Worm (Caenorhabditis elegans) whole organism, mixed stage, embryonic: ENCODE data around the gene W04G3.13.

Experiments
- M03D4.4 ChIP-seq: sonication (generic microtip); optimal IDR thresholded peaks from 2 replicates; lab custom pipeline; 2017; ENCODE audit warnings: mild to moderate bottlenecking, missing genetic modification characterization, missing compliant biosample characterization
- bed-3 ChIP-seq: fragments of 200-800 bp; sonication (Bioruptor generic); optimal IDR thresholded peaks from 3 replicates; lab custom pipeline; 2018; ENCODE audit warnings: mild to moderate bottlenecking, missing genetic modification characterization, moderate library complexity, missing compliant biosample characterization
- blmp-1 ChIP-seq: fragments of 150-350 bp; optimal IDR thresholded peaks from 2 replicates; lab custom pipeline; 2014; ENCODE audit warnings: missing biosample characterization, missing genetic modification characterization
- ceh-39 ChIP-seq: fragments of 150-350 bp; optimal IDR thresholded peaks from 2 replicates; lab custom pipeline; 2014; ENCODE audit warnings: missing biosample characterization, missing genetic modification characterization
- ceh-43 ChIP-seq: fragments of 200-800 bp; sonication (Bioruptor generic); optimal IDR thresholded peaks from 2 replicates; lab custom pipeline; 2018; ENCODE audit warnings: mild to moderate bottlenecking, missing genetic modification characterization, moderate library complexity, missing compliant biosample characterization
- ceh-83 ChIP-seq: fragments of 200-800 bp; sonication (Bioruptor generic); optimal IDR thresholded peaks from 2 replicates; lab custom pipeline; 2018; ENCODE audit warnings: mild to moderate bottlenecking, missing genetic modification characterization, missing compliant biosample characterization
- ces-1 ChIP-seq: fragments of 150-350 bp; optimal IDR thresholded peaks from 2 replicates; lab custom pipeline; 2014; ENCODE audit warnings: missing biosample characterization, missing genetic modification reagents, missing genetic modification characterization
- cnd-1 ChIP-seq: fragments of 200-800 bp; sonication (Bioruptor generic); optimal IDR thresholded peaks from 2 replicates; lab custom pipeline; 2018; ENCODE audit warnings: mild to moderate bottlenecking, missing genetic modification characterization, missing compliant biosample characterization
- drap-1 ChIP-seq: fragments of 200-800 bp; sonication (Bioruptor generic); optimal IDR thresholded peaks from 3 replicates; lab custom pipeline; 2018; ENCODE audit warnings: mild to moderate bottlenecking, missing genetic modification characterization, missing compliant biosample characterization
- elt-1 ChIP-seq: sonication (generic microtip); optimal IDR thresholded peaks from 2 replicates; lab custom pipeline; 2017; ENCODE audit warnings: missing genetic modification characterization, mild to moderate bottlenecking, missing compliant biosample characterization, antibody characterized with exemption, moderate library complexity, borderline replicate concordance; ENCODE audit not compliant: insufficient read depth
- elt-3 ChIP-seq: fragments of 150-350 bp; optimal IDR thresholded peaks from 2 replicates; lab custom pipeline; 2014; ENCODE audit warnings: missing biosample characterization, missing genetic modification characterization
- flh-1 ChIP-seq: fragments of 200-800 bp; sonication (Bioruptor generic); optimal IDR thresholded peaks from 2 replicates; lab custom pipeline; 2018; ENCODE audit warnings: mild to moderate bottlenecking, missing genetic modification characterization, moderate library complexity, missing compliant biosample characterization
- ham-2 ChIP-seq: fragments of 200-800 bp; sonication (Bioruptor generic); optimal IDR thresholded peaks from 2 replicates; lab custom pipeline; 2018; ENCODE audit warnings: mild to moderate bottlenecking, missing genetic modification characterization, missing compliant biosample characterization
- hlh-1 ChIP-seq: fragments of 150-350 bp; optimal IDR thresholded peaks from 2 replicates; lab custom pipeline; 2014; ENCODE audit warnings: missing biosample characterization, missing genetic modification reagents, missing genetic modification characterization
- lin-13 ChIP-seq: fragments of 150-350 bp; optimal IDR thresholded peaks from 2 replicates; lab custom pipeline; 2014; ENCODE audit warnings: missing biosample characterization, missing genetic modification characterization
- lin-32 ChIP-seq: fragments of 200-800 bp; sonication (Bioruptor generic); optimal IDR thresholded peaks from 2 replicates; lab custom pipeline; 2018; ENCODE audit warnings: mild to moderate bottlenecking, missing genetic modification characterization, missing compliant biosample characterization
- lsy-2 ChIP-seq: fragments of 150-350 bp; optimal IDR thresholded peaks from 2 replicates; lab custom pipeline; 2014; ENCODE audit warnings: missing biosample characterization, missing genetic modification characterization
- mab-5 ChIP-seq: fragments of 150-350 bp; optimal IDR thresholded peaks from 2 replicates; lab custom pipeline; 2014; ENCODE audit warnings: missing biosample characterization, missing genetic modification characterization
- mep-1 ChIP-seq: fragments of 150-350 bp; optimal IDR thresholded peaks from 2 replicates; lab custom pipeline; 2017; ENCODE audit warnings: missing biosample characterization, missing genetic modification reagents, missing genetic modification characterization, inconsistent platforms
- mls-2 ChIP-seq: sonication (generic microtip); optimal IDR thresholded peaks from 2 replicates; lab custom pipeline; 2016; ENCODE audit warnings: mild to moderate bottlenecking, missing genetic modification characterization, moderate library complexity, missing compliant biosample characterization
- nhr-12 ChIP-seq: fragments of 150-350 bp; optimal IDR thresholded peaks from 2 replicates; lab custom pipeline; 2014; ENCODE audit warnings: missing biosample characterization, missing genetic modification characterization
- nhr-2 ChIP-seq: fragments of 150-350 bp; optimal IDR thresholded peaks from 2 replicates; lab custom pipeline; 2014; ENCODE audit warnings: missing biosample characterization, missing genetic modification characterization
- nhr-237 ChIP-seq: fragments of 150-350 bp; optimal IDR thresholded peaks from 2 replicates; lab custom pipeline; 2014; ENCODE audit warnings: missing biosample characterization, missing genetic modification characterization
- nhr-28 ChIP-seq: fragments of 150-350 bp; optimal IDR thresholded peaks from 2 replicates; lab custom pipeline; 2014; ENCODE audit warnings: missing biosample characterization, missing genetic modification characterization
- nhr-76 ChIP-seq: sonication (generic microtip); optimal IDR thresholded peaks from 2 replicates; lab custom pipeline; 2017; ENCODE audit warnings: missing biosample characterization, missing genetic modification characterization
- pha-4 ChIP-seq: fragments of 150-350 bp; optimal IDR thresholded peaks from 2 replicates; lab custom pipeline; 2018; ENCODE audit warnings: missing biosample characterization, missing genetic modification reagents, missing genetic modification characterization
- sem-2 ChIP-seq: fragments of 200-800 bp; sonication (Bioruptor generic); optimal IDR thresholded peaks from 2 replicates; lab custom pipeline; 2018; ENCODE audit warnings: mild to moderate bottlenecking, missing genetic modification characterization, missing compliant biosample characterization
- snpc-4 ChIP-seq: fragments of 150-350 bp; optimal IDR thresholded peaks from 2 replicates; lab custom pipeline; 2014; ENCODE audit warnings: missing biosample characterization, missing genetic modification characterization
- sptf-1 ChIP-seq: sonication (generic microtip); optimal IDR thresholded peaks from 2 replicates; lab custom pipeline; 2017; ENCODE audit warnings: mild to moderate bottlenecking, missing genetic modification characterization, moderate library complexity, missing compliant biosample characterization
- tbx-8 ChIP-seq: fragments of 200-800 bp; sonication (Bioruptor generic); optimal IDR thresholded peaks from 2 replicates; lab custom pipeline; 2018; ENCODE audit warnings: mild to moderate bottlenecking, missing genetic modification characterization, moderate library complexity, missing compliant biosample characterization
- unc-120 ChIP-seq: sonication (generic microtip); optimal IDR thresholded peaks from 2 replicates; lab custom pipeline; 2017; ENCODE audit warnings: missing genetic modification characterization, missing compliant biosample characterization; ENCODE audit not compliant: poor library complexity, severe bottlenecking
- unc-39 ChIP-seq: fragments of 150-350 bp; optimal IDR thresholded peaks from 2 replicates; lab custom pipeline; 2014; ENCODE audit warnings: missing biosample characterization, missing genetic modification characterization
- unc-62 ChIP-seq: fragments of 150-350 bp; optimal IDR thresholded peaks from 2 replicates; lab custom pipeline; 2014; ENCODE audit warnings: missing biosample characterization, missing genetic modification reagents, missing genetic modification characterization
- zip-8 ChIP-seq: fragments of 150-350 bp; optimal IDR thresholded peaks from 2 replicates; lab custom pipeline; 2014; ENCODE audit warnings: missing biosample characterization, missing genetic modification characterization
- ztf-11 ChIP-seq: fragments of 150-350 bp; optimal IDR thresholded peaks from 2 replicates; lab custom pipeline; 2014; ENCODE audit warnings: missing biosample characterization, missing genetic modification characterization

W04G3.13 gene

DNA sequence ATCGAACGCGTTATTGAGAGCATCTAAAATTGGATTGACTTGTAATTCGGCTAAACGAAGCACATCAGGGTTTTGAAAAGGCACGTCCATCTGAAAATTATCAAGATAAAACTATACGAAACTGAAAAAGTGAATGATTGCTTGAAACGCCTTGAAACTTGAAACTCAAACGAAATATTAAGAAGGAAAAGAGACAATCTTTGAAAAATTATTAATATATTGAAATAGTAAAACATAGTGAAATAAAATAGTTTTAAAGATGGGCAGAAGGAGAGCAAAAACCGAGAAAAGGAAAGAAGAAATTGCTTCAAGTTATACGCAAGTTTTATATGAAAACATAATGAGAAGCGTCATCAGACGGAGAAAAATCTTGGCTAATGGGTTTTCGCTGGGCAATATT, 18.5 kb upstream of the W04G3.13 start, which contains the start of gene W02H3.3:
TSS of gene W02H3.3 (minus strand) at position 101 of the 400 bp plus-strand sequence.
- TF ChIP-seq M03D4.4 (tag; lab: Kevin White, UChicago) (no peak), unc-120 (no peak), blmp-1 (no peak), zip-8 (no peak), nhr-12 (no peak), unc-39 (tag; lab: Kevin White, UChicago) (no peak), ceh-83 (GFP tag; lab: Kevin White, UChicago) (no peak), drap-1 (GFP tag; lab: Kevin White, UChicago) (no peak), pha-4 (tag; lab: Kevin White, UChicago) (no peak), ham-2 (GFP tag; lab: Kevin White, UChicago) (no peak)

DNA sequence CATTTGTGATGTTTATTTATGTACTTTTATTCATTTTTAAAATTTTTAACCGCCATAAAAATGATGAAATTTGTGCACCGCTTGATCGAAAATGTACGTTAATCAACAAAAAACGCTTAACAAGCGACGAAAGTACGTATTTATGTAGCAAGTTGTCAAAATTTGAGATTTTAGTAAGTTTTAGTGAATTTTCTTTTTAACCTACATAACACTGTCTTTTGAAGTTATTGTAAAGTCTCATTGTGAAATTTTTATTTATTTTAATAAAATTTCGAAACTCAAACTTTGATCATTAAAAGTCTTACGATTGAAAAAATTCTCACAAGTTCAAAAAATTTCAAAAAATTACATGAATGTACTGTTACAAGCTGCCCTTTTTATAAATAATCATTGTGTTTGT, 17.8 kb upstream of the W04G3.13 start:
- no peak for TF ChIP-seq tbx-8 (GFP tag; lab: Kevin White, UChicago)
- TF ChIP-seq elt-1 = no peak
- TF ChIP-seq zip-8 = no peak
- no peak for TF ChIP-seq lsy-2 (tag; lab: Kevin White, UChicago)
- TF ChIP-seq nhr-28 (tag; lab: Kevin White, UChicago) = no peak
- no peak for TF ChIP-seq nhr-2 (tag; lab: Kevin White, UChicago)
- no peak for TF ChIP-seq ham-2 (GFP tag; lab: Kevin White, UChicago)
- TF ChIP-seq mep-1 (tag; lab: Kevin White, UChicago) = no peak
- TF ChIP-seq M03D4.4 (tag; lab: Kevin White, UChicago) = no peak
- TF ChIP-seq bed-3 (GFP tag; lab: Kevin White, UChicago) = no peak
- TF ChIP-seq pha-4 (tag; lab: Kevin White, UChicago) = no peak
- no peak for TF ChIP-seq mls-2 (tag; lab: Kevin White, UChicago)
- no peak for TF ChIP-seq nhr-76
- no peak for TF ChIP-seq cnd-1 (tag; lab: Kevin White, UChicago)
- TF ChIP-seq snpc-4 (tag; lab: Kevin White, UChicago) = no peak

DNA sequence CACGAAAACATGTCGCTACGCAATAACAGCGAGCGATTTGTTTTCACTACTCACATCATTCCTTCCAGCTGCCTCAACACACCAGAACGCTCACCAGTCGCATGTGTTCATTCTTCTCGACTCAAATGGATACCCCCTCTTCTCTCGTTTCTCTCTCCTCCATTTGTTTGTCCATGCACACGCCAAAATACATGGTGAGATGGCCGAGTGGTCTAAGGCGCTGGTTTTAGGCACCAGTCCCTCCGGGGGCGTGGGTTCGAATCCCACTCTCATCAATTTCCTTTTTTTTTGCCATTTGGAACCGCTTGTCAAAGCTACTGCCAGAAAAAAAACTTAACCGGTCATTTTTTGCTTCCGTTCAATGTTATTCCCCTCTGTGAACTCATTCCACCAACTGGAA, 15.9 kb upstream of the W04G3.13 start:
- TF ChIP-seq blmp-1 (no peak), ceh-83 (GFP tag; lab: Kevin White, UChicago) (peak; percentile 83), flh-1 (GFP tag; lab: Kevin White, UChicago) (peak; percentile 31), elt-3 (no peak), mep-1 (tag; lab: Kevin White, UChicago) (peak; percentile 41), sem-2 (GFP tag; lab: Kevin White, UChicago) (peak; percentile 73), nhr-237 (peak; percentile 9), nhr-76 (no peak), lin-13 (tag; lab: Kevin White, UChicago) (peak; percentile 64), bed-3 (GFP tag; lab: Kevin White, UChicago) (peak; percentile 55), snpc-4 (tag; lab: Kevin White, UChicago) (no peak), unc-62 (GFP tag; lab: Kevin White, UChicago) (no peak), nhr-28 (tag; lab: Kevin White, UChicago) (no peak), drap-1 (GFP tag; lab: Kevin White, UChicago) (peak; percentile 84), unc-120 (peak; percentile 46), sptf-1 (tag; lab: Kevin White, UChicago) (peak; percentile 86), zip-8 (no peak), M03D4.4 (tag; lab: Kevin White, UChicago) (peak; percentile 82), elt-1 (no peak), ces-1 (peak; percentile 55), unc-39 (tag; lab: Kevin White, UChicago) (no peak), ham-2 (GFP tag; lab: Kevin White, UChicago) (peak; percentile 5), lin-32 (peak; percentile 63), ceh-39 (peak; percentile 16), lsy-2 (tag; lab: Kevin White, UChicago) (no peak), nhr-2 (tag; lab: Kevin White, UChicago) (no peak), cnd-1 (tag; lab: Kevin White, UChicago) (peak; percentile 86), tbx-8 (GFP tag; lab: Kevin White, UChicago) (peak; percentile 51), ceh-43 (GFP tag; lab: Kevin White, UChicago) (peak; percentile 75), nhr-12 (peak; percentile 6), hlh-1 (no peak), mab-5 (no peak), pha-4 (tag; lab: Kevin White, UChicago) (peak; percentile 48), ztf-11 (tag; lab: Kevin White, UChicago) (peak; percentile 69), mls-2 (tag; lab: Kevin White, UChicago) (peak; percentile 88)
